Worm (Caenorhabditis elegans) whole organism, young adult: ENCODE measurements around the gene cysl-1.

ENCODE experiments used
- ama-1 ChIP-seq, 3 experiments: fragments of 150-350 bp in 1 of 3; sonication (generic microtip) in 2 of 3; optimal IDR thresholded peaks; 2 replicates each; lab custom pipeline; 2014 to 2018; ENCODE audit warnings: missing biosample characterization in 2 of 3, missing genetic modification characterization in 2 of 3, missing genetic modification reagents in 2 of 3
- mel-28 ChIP-seq: sonication (generic microtip); optimal IDR thresholded peaks from 2 replicates; lab custom pipeline; 2016; ENCODE audit warnings: borderline replicate concordance, mild to moderate bottlenecking, missing genetic modification characterization, missing compliant biosample characterization
- tbp1 ChIP-seq: fragments of 200-800 bp; sonication (Bioruptor generic); optimal IDR thresholded peaks from 2 replicates; lab custom pipeline; 2018; ENCODE audit warnings: mild to moderate bottlenecking, missing genetic modification characterization, missing compliant biosample characterization

DNA sequence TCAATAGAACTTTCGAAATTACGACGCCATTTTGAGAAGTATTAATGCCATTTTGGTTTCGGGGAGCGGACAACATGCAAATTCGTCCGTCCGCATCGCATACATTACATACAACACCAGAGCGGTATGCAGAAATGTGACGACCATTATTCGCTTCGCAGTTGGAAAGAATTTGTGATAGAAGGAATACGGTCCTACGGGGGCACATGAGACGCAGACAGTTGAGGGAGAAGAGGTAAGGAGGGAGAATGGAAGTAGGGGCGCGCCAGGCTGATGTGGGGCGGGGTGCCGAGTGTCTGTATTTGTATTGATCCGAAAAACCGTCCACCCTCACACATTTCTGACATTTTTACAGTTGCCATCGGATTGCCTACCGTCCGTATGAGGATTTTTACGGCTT is 13.0 kb downstream of the cysl-1 start:
- no peak for TF ChIP-seq mel-28
- no peak for TF ChIP-seq tbp1 (GFP tag; lab: Kevin White, UChicago)
- no peak for TF ChIP-seq ama-1 (optimal IDR thresholded peaks at IDR 0.05; lab: Kevin White, UChicago)
- TF ChIP-seq ama-1 (GFP tag; optimal IDR thresholded peaks at IDR 0.05; lab: Kevin White, UChicago) = no peak
